Fruit fly (Drosophila melanogaster) whole organism, adult: ENCODE data around the gene CG31650.

ENCODE experiments used
- CG11617 ChIP-seq: fragments of 200-800 bp; sonication (Bioruptor generic); optimal IDR thresholded peaks from 2 replicates; lab custom pipeline; 2017; ENCODE audit warnings: mild to moderate bottlenecking, missing biosample characterization, missing genetic modification reagents, missing genetic modification characterization
- CG12768 ChIP-seq: fragments of 200-800 bp; sonication (Bioruptor generic); optimal IDR thresholded peaks from 2 replicates; lab custom pipeline; 2017; ENCODE audit warnings: missing biosample characterization, missing genetic modification characterization, mild to moderate bottlenecking, moderate library complexity, missing genetic modification reagents
- CG14711 ChIP-seq: fragments of 200-800 bp; sonication (Bioruptor generic); optimal IDR thresholded peaks from 2 replicates; lab custom pipeline; 2018; ENCODE audit warnings: missing biosample characterization, mild to moderate bottlenecking, missing genetic modification characterization, moderate library complexity
- CG1620 ChIP-seq: fragments of 200-800 bp; sonication (Bioruptor generic); optimal IDR thresholded peaks from 2 replicates; lab custom pipeline; 2016; ENCODE audit warnings: missing biosample characterization, missing genetic modification characterization
- CG33017 ChIP-seq: fragments of 200-800 bp; sonication (Bioruptor generic); optimal IDR thresholded peaks from 2 replicates; lab custom pipeline; 2018; ENCODE audit warnings: missing biosample characterization, mild to moderate bottlenecking, missing genetic modification characterization, moderate library complexity
- CG5204 ChIP-seq: fragments of 200-800 bp; sonication (Bioruptor generic); optimal IDR thresholded peaks from 2 replicates; lab custom pipeline; 2016; ENCODE audit warnings: missing biosample characterization, missing genetic modification characterization
- CG7045 ChIP-seq: fragments of 200-800 bp; sonication (Bioruptor generic); optimal IDR thresholded peaks from 2 replicates; lab custom pipeline; 2017; ENCODE audit warnings: missing biosample characterization, mild to moderate bottlenecking, missing genetic modification characterization
- CG7101 ChIP-seq: fragments of 200-800 bp; sonication (Bioruptor generic); optimal IDR thresholded peaks from 2 replicates; lab custom pipeline; 2018; ENCODE audit warnings: missing biosample characterization, mild to moderate bottlenecking, missing genetic modification characterization, moderate library complexity
- Clk ChIP-seq: fragments of 200-800 bp; sonication (Bioruptor generic); optimal IDR thresholded peaks from 2 replicates; lab custom pipeline; 2017; ENCODE audit warnings: missing biosample characterization, missing genetic modification characterization
- Crg-1 ChIP-seq: fragments of 200-800 bp; sonication (Bioruptor generic); optimal IDR thresholded peaks from 2 replicates; lab custom pipeline; 2016; ENCODE audit warnings: missing biosample characterization, missing genetic modification characterization
- Hr96 ChIP-seq: fragments of 200-800 bp; sonication (Bioruptor generic); optimal IDR thresholded peaks from 2 replicates; lab custom pipeline; 2016; ENCODE audit warnings: missing biosample characterization, missing genetic modification characterization
- Mnt ChIP-seq: fragments of 200-800 bp; sonication (Bioruptor generic); optimal IDR thresholded peaks from 2 replicates; lab custom pipeline; 2016; ENCODE audit warnings: missing biosample characterization, mild to moderate bottlenecking, missing genetic modification characterization
- bab1 ChIP-seq: fragments of 200-800 bp; sonication (Bioruptor generic); optimal IDR thresholded peaks from 3 replicates; lab custom pipeline; 2019; ENCODE audit warnings: missing biosample characterization, mild to moderate bottlenecking, missing genetic modification characterization, moderate library complexity
- cic ChIP-seq: fragments of 200-800 bp; sonication (Bioruptor generic); optimal IDR thresholded peaks from 2 replicates; lab custom pipeline; 2017; ENCODE audit warnings: missing biosample characterization, mild to moderate bottlenecking, missing genetic modification characterization, moderate library complexity
- cnc ChIP-seq, 2 experiments: fragments of >200 bp; optimal IDR thresholded peaks; 2 replicates each; lab custom pipeline; 2017
- kay ChIP-seq: fragments of 200-800 bp; sonication (Bioruptor generic); peaks from one replicate; lab custom pipeline; 2016; ENCODE audit warnings: missing biosample characterization, missing genetic modification characterization, borderline replicate concordance
- ovo ChIP-seq: fragments of 200-800 bp; sonication (Bioruptor generic); optimal IDR thresholded peaks from 2 replicates; lab custom pipeline; 2016; ENCODE audit warnings: missing biosample characterization, missing genetic modification characterization
- pad ChIP-seq: fragments of 200-800 bp; sonication (Bioruptor generic); optimal IDR thresholded peaks from 3 replicates; lab custom pipeline; 2017; ENCODE audit warnings: missing biosample characterization, missing genetic modification characterization, mild to moderate bottlenecking, moderate library complexity, missing genetic modification reagents
- tj ChIP-seq: fragments of 200-800 bp; sonication (Bioruptor generic); optimal IDR thresholded peaks from 3 replicates; lab custom pipeline; 2017; ENCODE audit warnings: missing biosample characterization, mild to moderate bottlenecking, missing genetic modification characterization, moderate library complexity
- toe ChIP-seq: fragments of 200-800 bp; sonication (Bioruptor generic); optimal IDR thresholded peaks from 2 replicates; lab custom pipeline; 2016; ENCODE audit warnings: missing biosample characterization, missing genetic modification characterization

CG31650 gene

DNA sequence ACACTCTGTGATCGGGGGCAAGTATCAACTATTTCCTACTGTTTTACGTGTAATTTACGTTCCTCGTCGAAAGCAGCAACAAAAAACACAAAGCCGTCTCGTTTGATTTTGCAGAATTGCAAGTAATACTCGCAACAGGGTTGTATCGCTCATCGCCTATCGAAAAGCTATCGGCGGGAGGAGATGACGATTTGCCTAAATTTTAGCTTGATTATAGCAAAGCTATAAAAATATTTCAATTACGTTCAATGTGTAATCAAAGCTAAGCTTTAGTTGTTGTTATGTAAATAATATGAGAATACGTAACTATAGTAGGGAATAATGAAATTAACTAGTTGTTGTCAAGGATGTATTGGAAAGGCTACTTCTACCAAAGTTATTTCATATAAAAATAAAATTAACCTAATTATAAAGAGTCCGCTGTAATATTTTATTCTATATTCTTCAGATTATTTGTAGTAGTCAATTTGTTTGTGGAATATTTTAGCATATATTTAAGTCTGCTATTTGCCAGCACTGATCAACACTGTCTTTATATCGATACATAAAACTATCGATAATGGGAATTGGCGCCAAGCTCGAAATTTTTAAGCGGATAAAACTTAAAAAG lies 15.2 kb upstream of the CG31650 start, which contains the start of gene Rpn11:
Gene Rpn11 (minus strand): TSS at position 146 of the 610 bp plus-strand sequence.
- TF ChIP-seq CG5204 (GFP tag; lab: Kevin White, UChicago) (no peak), kay (GFP tag; lab: Kevin White, UChicago) (no peak), Mnt (peak; percentile 28), Crg-1 (peak; percentile 57), cnc (optimal IDR thresholded peaks at IDR 0.05; lab: Kevin White, UChicago) (peak; percentile 94 to 98), cic (GFP tag; lab: Kevin White, UChicago) (no peak), pad (GFP tag; lab: Kevin White, UChicago) (peak; percentile 52), CG11617 (GFP tag; lab: Kevin White, UChicago) (peak; percentile 72), ovo (GFP tag; lab: Kevin White, UChicago) (peak; percentile 63), CG14711 (tag; lab: Kevin White, UChicago) (peak; percentile 62), CG12768 (GFP tag; lab: Kevin White, UChicago) (peak; percentile 56), toe (GFP tag; lab: Kevin White, UChicago) (no peak), tj (peak; percentile 97), CG1620 (GFP tag; lab: Kevin White, UChicago) (peak; percentile 77), Hr96 (GFP tag; lab: Kevin White, UChicago) (no peak), CG7045 (GFP tag; lab: Kevin White, UChicago) (peak; percentile 51), bab1 (GFP tag; lab: Kevin White, UChicago) (peak; percentile 64), CG7101 (peak; percentile 56), Clk (GFP tag; lab: Kevin White, UChicago) (peak; percentile 23), CG33017 (tag; lab: Kevin White, UChicago) (peak; percentile 74)

DNA sequence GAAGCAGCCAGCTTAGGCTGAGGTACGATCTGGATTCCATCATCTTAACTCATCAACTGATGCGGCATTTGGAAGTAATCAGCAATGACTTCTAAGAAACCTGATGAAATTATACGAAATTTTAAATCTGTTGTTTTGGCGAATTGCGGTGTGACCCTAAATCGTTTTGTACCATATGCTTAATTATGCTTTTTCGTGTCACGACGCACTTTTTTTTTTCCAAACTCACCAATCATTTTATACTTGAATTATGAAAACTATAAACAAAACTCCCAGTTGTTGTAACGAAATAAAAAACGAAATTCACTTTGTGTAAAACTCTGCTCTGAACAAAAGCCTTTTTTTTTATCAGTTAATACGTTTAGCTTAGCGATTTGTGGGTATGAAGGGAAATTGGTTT lies 13.6 kb upstream of the CG31650 start, which contains the start of gene Nepl3:
Gene Nepl3 (minus strand): TSS at position 155 of the 400 bp plus-strand sequence.
- TF ChIP-seq cic (GFP tag; lab: Kevin White, UChicago) (no peak), tj (no peak), CG7045 (GFP tag; lab: Kevin White, UChicago) (no peak), kay (GFP tag; lab: Kevin White, UChicago) (no peak)

DNA sequence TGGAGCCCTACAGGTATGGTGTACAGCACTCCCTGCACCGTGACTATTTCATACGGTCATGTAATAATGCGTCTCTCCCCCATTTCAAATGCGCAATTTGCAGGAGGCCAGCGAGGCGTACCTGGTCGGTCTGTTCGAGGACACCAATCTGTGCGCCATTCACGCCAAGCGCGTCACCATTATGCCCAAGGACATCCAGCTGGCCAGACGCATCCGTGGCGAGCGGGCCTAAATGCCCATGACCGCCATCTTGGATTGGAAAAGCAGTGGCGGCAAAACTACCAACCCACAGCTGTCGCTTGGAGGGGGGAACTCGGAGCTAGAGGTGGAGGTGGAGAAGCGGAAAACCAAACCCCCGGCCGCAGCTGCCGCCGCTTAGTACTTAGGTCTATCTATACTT lies 11.0 kb upstream of the CG31650 start:
- TF ChIP-seq cic (GFP tag; lab: Kevin White, UChicago) (peak; percentile 1), CG7045 (GFP tag; lab: Kevin White, UChicago) (no peak)

DNA sequence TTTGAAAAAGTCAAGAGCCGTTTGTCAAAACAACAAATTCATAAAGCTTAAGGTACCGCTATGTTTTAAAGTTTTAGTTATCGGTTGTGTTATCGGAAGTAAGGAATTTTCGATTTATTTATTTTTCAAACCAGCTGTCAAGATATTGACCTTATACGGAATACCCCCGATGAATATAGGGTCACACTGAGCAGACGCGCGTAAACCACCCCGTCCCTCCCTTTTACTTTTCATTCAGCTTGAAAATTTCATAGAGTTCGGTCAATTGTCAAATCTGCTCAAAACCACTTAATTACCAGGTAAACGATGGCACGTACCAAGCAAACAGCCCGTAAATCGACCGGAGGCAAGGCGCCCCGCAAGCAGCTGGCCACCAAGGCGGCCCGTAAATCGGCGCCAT lies 10.4 kb upstream of the CG31650 start, which contains the start of the genes CG14036 and His3.3A:
Gene CG14036 (minus strand): TSS at position 64 of the 400 bp plus-strand sequence.
Gene His3.3A (plus strand): TSS at position 106 of the 400 bp plus-strand sequence.
- TF ChIP-seq CG11617 (GFP tag; lab: Kevin White, UChicago): no peak
- TF ChIP-seq kay (GFP tag; lab: Kevin White, UChicago): no peak
- TF ChIP-seq cic (GFP tag; lab: Kevin White, UChicago): peak; percentile 59
- peak; percentile 10 for TF ChIP-seq Mnt
- TF ChIP-seq CG7101: peak; percentile 28
- TF ChIP-seq tj: no peak
- peak; percentile 35 for TF ChIP-seq Crg-1
- TF ChIP-seq pad (GFP tag; lab: Kevin White, UChicago): peak; percentile 4
- no peak for TF ChIP-seq CG7045 (GFP tag; lab: Kevin White, UChicago)
- TF ChIP-seq CG1620 (GFP tag; lab: Kevin White, UChicago): peak; percentile 40
- TF ChIP-seq bab1 (GFP tag; lab: Kevin White, UChicago): peak; percentile 40
- peak; percentile 2 for TF ChIP-seq CG14711 (tag; lab: Kevin White, UChicago)
- TF ChIP-seq ovo (GFP tag; lab: Kevin White, UChicago): peak; percentile 82

DNA sequence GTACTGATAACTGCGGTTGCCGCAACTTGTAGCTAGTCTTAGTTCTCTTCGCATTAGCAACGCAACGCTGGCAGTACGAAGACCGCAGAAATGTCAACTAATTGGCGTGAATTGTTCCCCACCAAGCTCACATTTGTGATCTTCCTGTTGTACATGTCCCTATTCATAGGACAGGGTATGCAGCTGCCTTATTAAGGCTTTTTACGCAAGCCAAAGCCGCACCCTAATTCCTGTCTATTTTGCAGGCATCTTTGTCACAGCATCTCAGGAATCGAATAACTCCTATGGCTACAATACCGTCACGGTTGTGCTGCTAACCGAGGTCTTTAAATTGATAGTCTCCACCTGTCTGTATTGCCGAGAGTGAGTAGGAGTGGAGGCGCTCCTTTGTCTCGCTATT lies 8.5 kb upstream of the CG31650 start, which contains the start of gene eIF3h:
Gene eIF3h (minus strand): TSS at position 101 of the 400 bp plus-strand sequence.
- TF ChIP-seq ovo (GFP tag; lab: Kevin White, UChicago) (no peak), CG7045 (GFP tag; lab: Kevin White, UChicago) (no peak), toe (GFP tag; lab: Kevin White, UChicago) (no peak), Mnt (no peak), CG7101 (no peak), cnc (optimal IDR thresholded peaks at IDR 0.05; lab: Kevin White, UChicago) (no peak), CG1620 (GFP tag; lab: Kevin White, UChicago) (no peak), CG5204 (GFP tag; lab: Kevin White, UChicago) (no peak), pad (GFP tag; lab: Kevin White, UChicago) (no peak), Clk (GFP tag; lab: Kevin White, UChicago) (no peak), CG14711 (tag; lab: Kevin White, UChicago) (no peak), Hr96 (GFP tag; lab: Kevin White, UChicago) (no peak), kay (GFP tag; lab: Kevin White, UChicago) (no peak), Crg-1 (no peak), CG11617 (GFP tag; lab: Kevin White, UChicago) (no peak), bab1 (GFP tag; lab: Kevin White, UChicago) (no peak), cic (GFP tag; lab: Kevin White, UChicago) (no peak), CG33017 (tag; lab: Kevin White, UChicago) (no peak), tj (no peak), CG12768 (GFP tag; lab: Kevin White, UChicago) (no peak)

DNA sequence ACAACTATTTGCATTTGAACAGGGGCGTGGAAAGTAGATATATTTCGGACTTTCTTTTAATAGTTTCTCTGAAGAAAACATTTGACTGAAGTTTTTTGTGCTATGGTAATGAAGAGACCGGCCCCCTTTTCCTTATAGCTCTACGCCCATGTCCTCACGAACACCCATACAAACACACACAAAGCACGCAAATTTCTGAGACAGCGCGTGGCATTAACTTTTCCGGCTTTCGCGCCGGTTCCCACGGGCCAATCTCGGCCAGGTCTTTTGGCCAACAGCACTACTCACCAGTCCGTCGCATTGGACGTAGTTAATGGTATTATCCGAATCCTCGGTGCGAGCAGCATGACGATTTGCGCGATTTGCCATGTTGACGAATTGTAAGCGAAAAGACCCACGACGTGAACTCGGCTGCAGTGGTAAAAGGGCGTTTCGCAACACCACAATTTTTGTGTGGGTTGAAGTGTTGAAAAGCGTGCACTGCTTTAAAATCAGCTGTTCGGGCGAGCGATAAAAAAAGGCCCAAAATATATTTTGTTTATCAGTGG lies 7.9 kb upstream of the CG31650 start, which contains the start of gene senju:
Gene senju (plus strand): TSS at position 477 of the 548 bp plus-strand sequence.
- TF ChIP-seq bab1 (GFP tag; lab: Kevin White, UChicago) (peak; percentile 80), tj (peak; percentile 83), cic (GFP tag; lab: Kevin White, UChicago) (peak; percentile 89), toe (GFP tag; lab: Kevin White, UChicago) (no peak), pad (GFP tag; lab: Kevin White, UChicago) (peak; percentile 88), CG5204 (GFP tag; lab: Kevin White, UChicago) (no peak), ovo (GFP tag; lab: Kevin White, UChicago) (peak; percentile 83), CG11617 (GFP tag; lab: Kevin White, UChicago) (peak; percentile 86), Clk (GFP tag; lab: Kevin White, UChicago) (peak; percentile 67), CG12768 (GFP tag; lab: Kevin White, UChicago) (peak; percentile 91), CG33017 (tag; lab: Kevin White, UChicago) (peak; percentile 82), kay (GFP tag; lab: Kevin White, UChicago) (no peak), cnc (optimal IDR thresholded peaks at IDR 0.05; lab: Kevin White, UChicago) (no peak), Hr96 (GFP tag; lab: Kevin White, UChicago) (peak; percentile 79), CG1620 (GFP tag; lab: Kevin White, UChicago) (peak; percentile 94), CG7101 (peak; percentile 86), Mnt (peak; percentile 98), CG14711 (tag; lab: Kevin White, UChicago) (peak; percentile 66), Crg-1 (peak; percentile 97), CG7045 (GFP tag; lab: Kevin White, UChicago) (peak; percentile 77)
